Fruit fly (Drosophila melanogaster) whole organism, wandering third instar larva: Measurements from ENCODE around the gene Pkd2.

Source experiments
- CG32264 ChIP-seq: fragments of 200-800 bp; sonication (Bioruptor generic); optimal IDR thresholded peaks from 2 replicates; lab custom pipeline; 2016; ENCODE audit warnings: missing biosample characterization, missing genetic modification characterization
- CrebA ChIP-seq: fragments of 200-800 bp; sonication (Bioruptor generic); optimal IDR thresholded peaks from 2 replicates; lab custom pipeline; 2016; ENCODE audit warnings: missing biosample characterization, mild to moderate bottlenecking, missing genetic modification characterization, borderline replicate concordance
- Dfd ChIP-seq: fragments of >200 bp; optimal IDR thresholded peaks from 2 replicates; lab custom pipeline; 2017; ENCODE audit warnings: missing biosample characterization, missing genetic modification characterization
- Dif ChIP-seq: fragments of 200-275, 200-300 bp; sonication (Bioruptor generic); optimal IDR thresholded peaks from 2 replicates; lab custom pipeline; 2018; ENCODE audit warnings: missing biosample characterization, missing genetic modification characterization; ENCODE audit not compliant: partially characterized antibody
- GATAd ChIP-seq: sonication (Bioruptor generic); optimal IDR thresholded peaks from 2 replicates; lab custom pipeline; 2016; ENCODE audit warnings: missing biosample characterization, missing genetic modification characterization
- HLH106 ChIP-seq: fragments of 200-800 bp; optimal IDR thresholded peaks from 3 replicates; lab custom pipeline; 2019; ENCODE audit warnings: missing biosample characterization, mild to moderate bottlenecking, missing genetic modification characterization, moderate library complexity
- Hnf4 ChIP-seq: fragments of 200-800 bp; sonication (Bioruptor generic); optimal IDR thresholded peaks from 2 replicates; lab custom pipeline; 2016; ENCODE audit warnings: missing biosample characterization, mild to moderate bottlenecking, missing genetic modification characterization
- Hr78 ChIP-seq: fragments of >200 bp; optimal IDR thresholded peaks from 2 replicates; lab custom pipeline; 2017; ENCODE audit warnings: missing biosample characterization, missing genetic modification characterization
- Hr83 ChIP-seq: fragments of 200-300 bp; sonication (Bioruptor generic); optimal IDR thresholded peaks from 2 replicates; lab custom pipeline; 2016; ENCODE audit warnings: missing biosample characterization, mild to moderate bottlenecking, missing genetic modification characterization, moderate library complexity; ENCODE audit not compliant: poor library complexity, severe bottlenecking
- Jra ChIP-seq: sonication (Bioruptor generic); optimal IDR thresholded peaks from 2 replicates; lab custom pipeline; 2016; ENCODE audit warnings: missing biosample characterization, missing genetic modification characterization
- Mio ChIP-seq: sonication (Bioruptor generic); optimal IDR thresholded peaks from 2 replicates; lab custom pipeline; 2016; ENCODE audit warnings: missing biosample characterization, missing genetic modification characterization
- N ChIP-seq: fragments of >200 bp; optimal IDR thresholded peaks from 2 replicates; lab custom pipeline; 2018; ENCODE audit warnings: missing biosample characterization, missing external identifiers, missing genetic modification characterization
- OdsH ChIP-seq: fragments of 200-800 bp; sonication (Bioruptor generic); optimal IDR thresholded peaks from 2 replicates; lab custom pipeline; 2016; ENCODE audit warnings: missing biosample characterization, mild to moderate bottlenecking, missing genetic modification characterization
- Rel ChIP-seq, 2 experiments: fragments of 200-800 bp; sonication (Bioruptor generic) in 1 of 2; optimal IDR thresholded peaks; 2 replicates in 1 of 2; 3 replicates in 1 of 2; lab custom pipeline; 2016 to 2019; ENCODE audit warnings: mild to moderate bottlenecking in 2 of 2, missing biosample characterization in 2 of 2, missing genetic modification characterization in 2 of 2, moderate library complexity in 1 of 2
- Sp1 ChIP-seq: fragments of 200-800 bp; sonication (Bioruptor generic); optimal IDR thresholded peaks from 3 replicates; lab custom pipeline; 2019; ENCODE audit warnings: missing biosample characterization, mild to moderate bottlenecking, missing genetic modification characterization, moderate library complexity
- br ChIP-seq: fragments of 200-800 bp; sonication (Bioruptor generic); optimal IDR thresholded peaks from 2 replicates; lab custom pipeline; 2016; ENCODE audit warnings: missing biosample characterization, missing genetic modification characterization
- brk ChIP-seq: fragments of 200-800 bp; sonication (Bioruptor generic); optimal IDR thresholded peaks from 2 replicates; lab custom pipeline; 2016; ENCODE audit warnings: missing biosample characterization, mild to moderate bottlenecking, missing genetic modification characterization
- dsf ChIP-seq: sonication (Bioruptor generic); optimal IDR thresholded peaks from 2 replicates; lab custom pipeline; 2016; ENCODE audit warnings: missing biosample characterization, missing genetic modification characterization, borderline replicate concordance
- ey ChIP-seq: fragments of 200-800 bp; sonication (Bioruptor generic); optimal IDR thresholded peaks from 2 replicates; lab custom pipeline; 2016; ENCODE audit warnings: missing biosample characterization, missing genetic modification characterization
- foxo ChIP-seq, 2 experiments: fragments of 200-800 bp; sonication (Bioruptor generic); optimal IDR thresholded peaks; 2 replicates in 1 of 2; 3 replicates in 1 of 2; lab custom pipeline; 2016 to 2017; ENCODE audit warnings: missing biosample characterization in 2 of 2, missing genetic modification characterization in 2 of 2
- h ChIP-seq: fragments of 200-800 bp; sonication (Bioruptor generic); optimal IDR thresholded peaks from 3 replicates; lab custom pipeline; 2016; ENCODE audit warnings: missing biosample characterization, mild to moderate bottlenecking, missing genetic modification characterization
- jim ChIP-seq: fragments of 175-275, 200-325 bp; sonication (Bioruptor generic); optimal IDR thresholded peaks from 2 replicates; lab custom pipeline; 2016; ENCODE audit warnings: missing biosample characterization, mild to moderate bottlenecking, missing genetic modification characterization
- lola ChIP-seq: fragments of >200 bp; optimal IDR thresholded peaks from 2 replicates; lab custom pipeline; 2017; ENCODE audit warnings: missing biosample characterization, missing genetic modification characterization
- pan ChIP-seq: fragments of >200 bp; optimal IDR thresholded peaks from 2 replicates; lab custom pipeline; 2017
- rgr ChIP-seq: fragments of 200-800 bp; sonication (Bioruptor generic); optimal IDR thresholded peaks from 3 replicates; lab custom pipeline; 2016; ENCODE audit warnings: missing biosample characterization, mild to moderate bottlenecking, missing genetic modification characterization
- sage ChIP-seq: fragments of 200-800 bp; sonication (Bioruptor generic); optimal IDR thresholded peaks from 2 replicates; lab custom pipeline; 2016; ENCODE audit warnings: missing biosample characterization, mild to moderate bottlenecking, missing genetic modification characterization
- sv ChIP-seq: fragments of 200-800 bp; sonication (Bioruptor generic); optimal IDR thresholded peaks from 3 replicates; lab custom pipeline; 2016; ENCODE audit warnings: missing biosample characterization, missing genetic modification characterization
- tai ChIP-seq: sonication (Bioruptor generic); optimal IDR thresholded peaks from 2 replicates; lab custom pipeline; 2016; ENCODE audit warnings: missing biosample characterization, missing genetic modification characterization
- usp ChIP-seq: fragments of >200 bp; optimal IDR thresholded peaks from 2 replicates; lab custom pipeline; 2017; ENCODE audit warnings: missing biosample characterization, missing genetic modification characterization
- woc ChIP-seq: sonication (Bioruptor generic); optimal IDR thresholded peaks from 2 replicates; lab custom pipeline; 2016; ENCODE audit warnings: missing biosample characterization, mild to moderate bottlenecking, missing genetic modification characterization

Pkd2 gene

dm6 chr2L:12397974-12398373 is at the start of gene Pkd2:
TSS of gene Pkd2 (plus strand) at chr2L:12398274.
- TF ChIP-seq foxo (GFP tag; optimal IDR thresholded peaks at IDR 0.05; lab: Kevin White, UChicago): no peak

- TF ChIP-seq sv (GFP tag; lab: Kevin White, UChicago): no peak
- no peak for TF ChIP-seq ey (GFP tag; lab: Kevin White, UChicago)
- no peak for TF ChIP-seq Hr78
- TF ChIP-seq brk (GFP tag; lab: Kevin White, UChicago): no peak
- TF ChIP-seq HLH106 (tag; lab: Kevin White, UChicago): no peak
- TF ChIP-seq sage (GFP tag; lab: Kevin White, UChicago): no peak
- no peak for TF ChIP-seq Sp1 (GFP tag; lab: Kevin White, UChicago)
- no peak for TF ChIP-seq pan (lab: Kevin White, UChicago)
- no peak for TF ChIP-seq CrebA (GFP tag; lab: Kevin White, UChicago)
- no peak for TF ChIP-seq Dif (GFP tag; lab: Kevin White, UChicago)
- TF ChIP-seq br (GFP tag; lab: Kevin White, UChicago): no peak
- TF ChIP-seq dsf: no peak
- no peak for TF ChIP-seq GATAd
- TF ChIP-seq foxo (GFP tag; optimal IDR thresholded peaks at IDR 0.05; lab: Kevin White, UChicago): no peak
- no peak for TF ChIP-seq Mio (GFP tag; lab: Kevin White, UChicago)
- TF ChIP-seq rgr (GFP tag; lab: Kevin White, UChicago): no peak
- TF ChIP-seq tai (GFP tag; lab: Kevin White, UChicago): no peak
- no peak for TF ChIP-seq woc (GFP tag; lab: Kevin White, UChicago)
- no peak for TF ChIP-seq Dfd (GFP tag; lab: Kevin White, UChicago)
Measured at dm6 chr2L:12348407-12349091, 49.5 kb upstream of the Pkd2 start.

DNA sequence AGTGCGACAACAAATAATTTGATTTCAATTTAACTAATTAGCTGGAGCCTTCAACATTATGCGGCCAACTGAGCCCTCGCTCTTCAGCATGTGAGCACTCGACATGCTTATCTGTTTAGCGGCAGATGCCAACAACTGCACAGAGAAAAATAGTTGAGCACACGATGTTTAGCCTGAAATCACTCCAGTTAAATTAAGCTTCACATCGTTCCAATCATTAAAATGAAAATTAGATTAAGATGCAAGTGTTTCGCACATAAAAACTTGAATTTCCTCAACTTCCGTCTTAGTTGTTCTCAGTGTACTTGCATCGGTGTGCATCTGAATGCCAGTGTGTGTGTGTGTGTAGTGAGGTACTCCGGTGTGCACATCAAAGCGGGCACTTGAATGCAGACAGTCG is 47.2 kb upstream of the Pkd2 start:
- TF ChIP-seq Jra (GFP tag; lab: Kevin White, UChicago): no peak
- peak in 1 of 2 experiments; percentile 15 for TF ChIP-seq foxo (GFP tag; optimal IDR thresholded peaks at IDR 0.05; lab: Kevin White, UChicago)
- no peak for TF ChIP-seq tai (GFP tag; lab: Kevin White, UChicago)
- no peak for TF ChIP-seq brk (GFP tag; lab: Kevin White, UChicago)
- no peak for TF ChIP-seq GATAd
- no peak for TF ChIP-seq Sp1 (GFP tag; lab: Kevin White, UChicago)
- TF ChIP-seq Dfd (GFP tag; lab: Kevin White, UChicago): peak; percentile 8

- TF ChIP-seq Dfd (GFP tag; lab: Kevin White, UChicago) (peak; percentile 97), Hr78 (no peak), Hr83 (GFP tag; lab: Kevin White, UChicago) (no peak)
- TF ChIP-seq, all 38 proteins: peak for 1
Measured at dm6 chr2L:12351969-12352368, 46.1 kb upstream of the Pkd2 start.

- TF ChIP-seq GATAd: no peak
- TF ChIP-seq OdsH (GFP tag; lab: Kevin White, UChicago): no peak
- no peak for TF ChIP-seq Dif (GFP tag; lab: Kevin White, UChicago)
- no peak for TF ChIP-seq h (GFP tag; lab: Kevin White, UChicago)
- TF ChIP-seq Hr83 (GFP tag; lab: Kevin White, UChicago): no peak
- TF ChIP-seq lola (GFP tag; lab: Kevin White, UChicago): no peak
- no peak for TF ChIP-seq CG32264
- no peak for TF ChIP-seq dsf
- TF ChIP-seq Rel (GFP tag; optimal IDR thresholded peaks at IDR 0.05; lab: Kevin White, UChicago): no peak
- no peak for TF ChIP-seq Rel (tag; optimal IDR thresholded peaks at IDR 0.05; lab: Kevin White, UChicago)
- no peak for TF ChIP-seq sage (GFP tag; lab: Kevin White, UChicago)
- no peak for TF ChIP-seq N
- TF ChIP-seq usp (GFP tag; lab: Kevin White, UChicago): no peak
- TF ChIP-seq Hnf4 (GFP tag; lab: Kevin White, UChicago): no peak
- no peak for TF ChIP-seq br (GFP tag; lab: Kevin White, UChicago)
- TF ChIP-seq sv (GFP tag; lab: Kevin White, UChicago): no peak
- no peak for TF ChIP-seq CrebA (GFP tag; lab: Kevin White, UChicago)
- no peak for TF ChIP-seq foxo (GFP tag; optimal IDR thresholded peaks at IDR 0.05; lab: Kevin White, UChicago)
- no peak for TF ChIP-seq jim (GFP tag; lab: Kevin White, UChicago)
- no peak for TF ChIP-seq woc (GFP tag; lab: Kevin White, UChicago)
Measured at dm6 chr2L:12353926-12354325, 44.1 kb upstream of the Pkd2 start.
